Worm (Caenorhabditis elegans): Measurements from ENCODE around the gene ZK632.10.

Gene ZK632.10

DNA sequence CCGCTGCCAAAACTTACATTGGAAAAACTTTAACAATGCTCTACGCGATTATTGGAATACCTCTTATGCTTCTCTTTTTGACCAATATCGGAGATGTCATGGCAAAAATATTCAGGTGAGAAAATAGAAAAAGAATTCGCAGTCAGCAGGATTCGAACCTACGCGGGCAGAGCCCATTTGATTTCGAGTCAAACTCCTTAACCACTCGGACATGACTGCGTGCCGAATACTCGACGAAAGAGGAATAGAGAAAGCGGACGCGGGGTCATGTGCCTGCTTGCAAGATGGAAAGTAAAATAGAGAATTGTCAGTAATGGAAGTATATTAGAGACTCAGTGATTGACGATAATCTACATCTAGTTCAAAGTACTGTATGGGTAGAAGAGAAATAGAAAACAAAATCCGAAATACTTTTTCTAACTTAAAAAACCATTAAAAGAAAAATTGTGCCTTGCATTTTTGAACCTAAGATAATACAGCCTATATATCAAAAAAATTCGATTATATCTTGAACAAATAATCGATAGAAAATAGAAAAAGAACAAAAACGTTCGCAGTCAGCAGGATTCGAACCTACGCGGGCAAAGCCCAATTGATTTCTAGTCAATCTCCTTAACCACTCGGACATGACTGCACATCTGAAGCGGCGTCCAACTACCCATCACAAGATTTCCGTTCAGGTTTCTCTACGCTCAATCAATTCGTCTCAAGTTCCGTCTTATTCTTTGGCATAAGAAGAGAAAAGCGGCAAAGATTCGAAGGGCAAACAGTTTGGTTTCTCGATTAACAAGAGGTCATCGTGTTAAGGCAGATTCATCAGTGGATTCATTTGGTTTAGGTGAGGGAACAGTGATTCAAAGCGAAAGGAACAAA, 34.2 kb upstream of the ZK632.10 start:
- no peak for TF ChIP-seq xnd-1 (tag; optimal IDR thresholded peaks at IDR 0.05)
- TF ChIP-seq lin-54 (GFP tag; optimal IDR thresholded peaks at IDR 0.05) = peak; percentile 67
- TF ChIP-seq cebp-1 (GFP tag; IDR thresholded peaks at IDR 0.05) = no peak; the same call in 1 of the 2 replicates
- TF ChIP-seq cebp-1 (tag; optimal IDR thresholded peaks at IDR 0.05) = peak; percentile 66
- TF ChIP-seq hlh-12 (tag; optimal IDR thresholded peaks at IDR 0.05) = peak; percentile 51
- TF ChIP-seq aptf-2 (GFP tag; conservative IDR thresholded peaks at IDR 0.05) = no peak
- TF ChIP-seq lin-35 (GFP tag; optimal IDR thresholded peaks at IDR 0.05) = peak in 1 of 3 experiments; percentile 67
- TF ChIP-seq hlh-26 (GFP tag; conservative IDR thresholded peaks at IDR 0.05) = no peak
- TF ChIP-seq ztf-18 (tag; optimal IDR thresholded peaks at IDR 0.05) = peak; percentile 60
- peak; percentile 40 for TF ChIP-seq K12H6.12 (tag; optimal IDR thresholded peaks at IDR 0.05)
- TF ChIP-seq egl-44 (GFP tag; IDR thresholded peaks at IDR 0.05) = peak; percentile 75; the same call in 1 of the 2 replicates
- TF ChIP-seq hrde-1 (tag; optimal IDR thresholded peaks at IDR 0.05; ENCODE audit: borderline replicate concordance) = peak; percentile 14
- peak; percentile 53 for TF ChIP-seq snpc-1.3 (tag; optimal IDR thresholded peaks at IDR 0.05; ENCODE audit: insufficient read depth)
- TF ChIP-seq ztf-26 (tag; optimal IDR thresholded peaks at IDR 0.05) = peak; percentile 47
- TF ChIP-seq F49E8.2 (tag; optimal IDR thresholded peaks at IDR 0.05; ENCODE audit: insufficient read depth) = no peak
- TF ChIP-seq unc-130 (GFP tag; optimal IDR thresholded peaks at IDR 0.05) = peak; percentile 51
- TF ChIP-seq ets-4 (GFP tag; optimal IDR thresholded peaks at IDR 0.05) = peak; percentile 14
- TF ChIP-seq attf-3 (GFP tag; conservative IDR thresholded peaks at IDR 0.05) = 0 out of 2 replicates have a peak, but pooled peaks have one; percentile 37
- TF ChIP-seq madf-10 (tag; optimal IDR thresholded peaks at IDR 0.05) = peak; percentile 56
- peak; percentile 15 for TF ChIP-seq mes-4 (tag; optimal IDR thresholded peaks at IDR 0.05)
- no peak for TF ChIP-seq F57C9.4 (tag; optimal IDR thresholded peaks at IDR 0.05)
- TF ChIP-seq nfyb-1 (GFP tag; IDR thresholded peaks at IDR 0.05) = peak; percentile 81
- TF ChIP-seq F10E7.11 (tag; optimal IDR thresholded peaks at IDR 0.05) = peak; percentile 55
- no peak for TF ChIP-seq K11D2.4 (GFP tag; IDR thresholded peaks at IDR 0.05)
- TF ChIP-seq madf-8 (GFP tag; conservative IDR thresholded peaks at IDR 0.05) = no peak; the same call in 1 of the 2 replicates
- TF ChIP-seq ztf-22 (GFP tag; optimal IDR thresholded peaks at IDR 0.05) = no peak
- TF ChIP-seq rec-8 (tag; optimal IDR thresholded peaks at IDR 0.05) = peak; percentile 61 to 73
- TF ChIP-seq die-1 (tag; optimal IDR thresholded peaks at IDR 0.05) = peak; percentile 86
- peak; percentile 23 for TF ChIP-seq tlf-1 (GFP tag; optimal IDR thresholded peaks at IDR 0.05)
- TF ChIP-seq mxl-1 (tag; optimal IDR thresholded peaks at IDR 0.05) = peak; percentile 43
- peak; percentile 74 for TF ChIP-seq chd-7 (tag; optimal IDR thresholded peaks at IDR 0.05)
- TF ChIP-seq hmg-20 (GFP tag; IDR thresholded peaks at IDR 0.05) = peak; percentile 78; the same call in 1 of the 2 replicates
- peak; percentile 25 for TF ChIP-seq nhr-80 (tag; optimal IDR thresholded peaks at IDR 0.05)
- no peak for TF ChIP-seq Y79H2A.3 (GFP tag; conservative IDR thresholded peaks at IDR 0.05)
- TF ChIP-seq B0336.3 (GFP tag; IDR thresholded peaks at IDR 0.05) = peak; percentile 79
- no peak for TF ChIP-seq bed-1 (GFP tag; IDR thresholded peaks at IDR 0.05)
- TF ChIP-seq him-1 (tag; optimal IDR thresholded peaks at IDR 0.05) = peak; percentile 58
- peak; percentile 54 for TF ChIP-seq lsl-1 (GFP tag; optimal IDR thresholded peaks at IDR 0.05)
- peak; percentile 38 for TF ChIP-seq somi-1 (GFP tag; optimal IDR thresholded peaks at IDR 0.05)
- TF ChIP-seq dox-1 (GFP tag; IDR thresholded peaks at IDR 0.05) = peak; percentile 72
- TF ChIP-seq ceh-40 (GFP tag; IDR thresholded peaks at IDR 0.05) = peak; percentile 82; the same call in 1 of the 2 replicates
- no peak for TF ChIP-seq attf-6 (GFP tag; IDR thresholded peaks at IDR 0.05)
- no peak for TF ChIP-seq lag-1 (GFP tag; IDR thresholded peaks at IDR 0.05)
- TF ChIP-seq mel-28 (tag; optimal IDR thresholded peaks at IDR 0.05; ENCODE audit: borderline replicate concordance) = peak; percentile 10
- TF ChIP-seq F52B5.7 (tag; optimal IDR thresholded peaks at IDR 0.05) = peak; percentile 76
- no peak for TF ChIP-seq F55B11.4 (tag; optimal IDR thresholded peaks at IDR 0.05; ENCODE audit: borderline replicate concordance, insufficient read depth)

Data from whole organism, young adult.